Fruit fly (Drosophila melanogaster) whole organism, wandering third instar larva: ENCODE results near the gene dysc.

Experiments used
- Abd-B ChIP-seq: fragments of >200 bp; optimal IDR thresholded peaks from 2 replicates; lab custom pipeline; 2017; ENCODE audit warnings: missing biosample characterization, missing genetic modification characterization
- CG9705 ChIP-seq: fragments of 200-800 bp; sonication (Bioruptor generic); optimal IDR thresholded peaks from 2 replicates; lab custom pipeline; 2018; ENCODE audit warnings: missing biosample characterization, mild to moderate bottlenecking, missing genetic modification characterization
- CrebA ChIP-seq: fragments of 200-800 bp; sonication (Bioruptor generic); optimal IDR thresholded peaks from 2 replicates; lab custom pipeline; 2016; ENCODE audit warnings: missing biosample characterization, mild to moderate bottlenecking, missing genetic modification characterization, borderline replicate concordance
- Dfd ChIP-seq: fragments of >200 bp; optimal IDR thresholded peaks from 2 replicates; lab custom pipeline; 2017; ENCODE audit warnings: missing biosample characterization, missing genetic modification characterization
- Dif ChIP-seq: fragments of 200-275, 200-300 bp; sonication (Bioruptor generic); optimal IDR thresholded peaks from 2 replicates; lab custom pipeline; 2018; ENCODE audit warnings: missing biosample characterization, missing genetic modification characterization; ENCODE audit not compliant: partially characterized antibody
- GATAd ChIP-seq: sonication (Bioruptor generic); optimal IDR thresholded peaks from 2 replicates; lab custom pipeline; 2016; ENCODE audit warnings: missing biosample characterization, missing genetic modification characterization
- HLH106 ChIP-seq: fragments of 200-800 bp; optimal IDR thresholded peaks from 3 replicates; lab custom pipeline; 2019; ENCODE audit warnings: missing biosample characterization, mild to moderate bottlenecking, missing genetic modification characterization, moderate library complexity
- Hnf4 ChIP-seq: fragments of 200-800 bp; sonication (Bioruptor generic); optimal IDR thresholded peaks from 2 replicates; lab custom pipeline; 2016; ENCODE audit warnings: missing biosample characterization, mild to moderate bottlenecking, missing genetic modification characterization
- Hr78 ChIP-seq: fragments of >200 bp; optimal IDR thresholded peaks from 2 replicates; lab custom pipeline; 2017; ENCODE audit warnings: missing biosample characterization, missing genetic modification characterization
- Hr83 ChIP-seq: fragments of 200-300 bp; sonication (Bioruptor generic); optimal IDR thresholded peaks from 2 replicates; lab custom pipeline; 2016; ENCODE audit warnings: missing biosample characterization, mild to moderate bottlenecking, missing genetic modification characterization, moderate library complexity; ENCODE audit not compliant: poor library complexity, severe bottlenecking
- Jra ChIP-seq: sonication (Bioruptor generic); optimal IDR thresholded peaks from 2 replicates; lab custom pipeline; 2016; ENCODE audit warnings: missing biosample characterization, missing genetic modification characterization
- Mio ChIP-seq: sonication (Bioruptor generic); optimal IDR thresholded peaks from 2 replicates; lab custom pipeline; 2016; ENCODE audit warnings: missing biosample characterization, missing genetic modification characterization
- Myc ChIP-seq: fragments of >200 bp; optimal IDR thresholded peaks from 2 replicates; lab custom pipeline; 2017
- N ChIP-seq: fragments of >200 bp; optimal IDR thresholded peaks from 2 replicates; lab custom pipeline; 2018; ENCODE audit warnings: missing biosample characterization, missing external identifiers, missing genetic modification characterization
- OdsH ChIP-seq: fragments of 200-800 bp; sonication (Bioruptor generic); optimal IDR thresholded peaks from 2 replicates; lab custom pipeline; 2016; ENCODE audit warnings: missing biosample characterization, mild to moderate bottlenecking, missing genetic modification characterization
- Rel ChIP-seq, 2 experiments: fragments of 200-800 bp; sonication (Bioruptor generic) in 1 of 2; optimal IDR thresholded peaks; 2 replicates in 1 of 2; 3 replicates in 1 of 2; lab custom pipeline; 2016 to 2019; ENCODE audit warnings: mild to moderate bottlenecking in 2 of 2, missing biosample characterization in 2 of 2, missing genetic modification characterization in 2 of 2, moderate library complexity in 1 of 2
- Sp1 ChIP-seq: fragments of 200-800 bp; sonication (Bioruptor generic); optimal IDR thresholded peaks from 3 replicates; lab custom pipeline; 2019; ENCODE audit warnings: missing biosample characterization, mild to moderate bottlenecking, missing genetic modification characterization, moderate library complexity
- Vsx2 ChIP-seq: fragments of 200-300, 225-300 bp; sonication (Bioruptor generic); optimal IDR thresholded peaks from 2 replicates; lab custom pipeline; 2018; ENCODE audit warnings: missing biosample characterization, missing genetic modification characterization; ENCODE audit not compliant: partially characterized antibody
- br ChIP-seq: fragments of 200-800 bp; sonication (Bioruptor generic); optimal IDR thresholded peaks from 2 replicates; lab custom pipeline; 2016; ENCODE audit warnings: missing biosample characterization, missing genetic modification characterization
- brk ChIP-seq: fragments of 200-800 bp; sonication (Bioruptor generic); optimal IDR thresholded peaks from 2 replicates; lab custom pipeline; 2016; ENCODE audit warnings: missing biosample characterization, mild to moderate bottlenecking, missing genetic modification characterization
- dl ChIP-seq, 2 experiments: fragments of 175-275, 200-275 bp in 1 of 2; fragments of 200-275 bp in 1 of 2; sonication (Bioruptor generic); optimal IDR thresholded peaks; lab custom pipeline; 2018; ENCODE audit warnings: mild to moderate bottlenecking in 2 of 2, missing biosample characterization in 2 of 2, missing genetic modification characterization in 2 of 2, moderate library complexity in 2 of 2; ENCODE audit not compliant: partially characterized antibody in 2 of 2, insufficient read depth in 1 of 2
- dmrt93B ChIP-seq: fragments of 200-800 bp; sonication (Bioruptor generic); optimal IDR thresholded peaks from 2 replicates; lab custom pipeline; 2018; ENCODE audit warnings: missing biosample characterization, mild to moderate bottlenecking, missing genetic modification characterization
- dsf ChIP-seq: sonication (Bioruptor generic); optimal IDR thresholded peaks from 2 replicates; lab custom pipeline; 2016; ENCODE audit warnings: missing biosample characterization, missing genetic modification characterization, borderline replicate concordance
- ey ChIP-seq: fragments of 200-800 bp; sonication (Bioruptor generic); optimal IDR thresholded peaks from 2 replicates; lab custom pipeline; 2016; ENCODE audit warnings: missing biosample characterization, missing genetic modification characterization
- foxo ChIP-seq, 2 experiments: fragments of 200-800 bp; sonication (Bioruptor generic); optimal IDR thresholded peaks; 2 replicates in 1 of 2; 3 replicates in 1 of 2; lab custom pipeline; 2016 to 2017; ENCODE audit warnings: missing biosample characterization in 2 of 2, missing genetic modification characterization in 2 of 2
- fru ChIP-seq: fragments of 200-800 bp; sonication (Bioruptor generic); optimal IDR thresholded peaks from 3 replicates; lab custom pipeline; 2016; ENCODE audit warnings: missing biosample characterization, mild to moderate bottlenecking, missing genetic modification characterization
- h ChIP-seq: fragments of 200-800 bp; sonication (Bioruptor generic); optimal IDR thresholded peaks from 3 replicates; lab custom pipeline; 2016; ENCODE audit warnings: missing biosample characterization, mild to moderate bottlenecking, missing genetic modification characterization
- jim ChIP-seq: fragments of 175-275, 200-325 bp; sonication (Bioruptor generic); optimal IDR thresholded peaks from 2 replicates; lab custom pipeline; 2016; ENCODE audit warnings: missing biosample characterization, mild to moderate bottlenecking, missing genetic modification characterization
- lola ChIP-seq: fragments of >200 bp; optimal IDR thresholded peaks from 2 replicates; lab custom pipeline; 2017; ENCODE audit warnings: missing biosample characterization, missing genetic modification characterization
- pan ChIP-seq: fragments of >200 bp; optimal IDR thresholded peaks from 2 replicates; lab custom pipeline; 2017
- psq ChIP-seq: fragments of 200-800 bp; sonication (Bioruptor generic); optimal IDR thresholded peaks from 3 replicates; lab custom pipeline; 2017; ENCODE audit warnings: missing biosample characterization, mild to moderate bottlenecking, missing genetic modification characterization, moderate library complexity
- rgr ChIP-seq: fragments of 200-800 bp; sonication (Bioruptor generic); optimal IDR thresholded peaks from 3 replicates; lab custom pipeline; 2016; ENCODE audit warnings: missing biosample characterization, mild to moderate bottlenecking, missing genetic modification characterization
- sage ChIP-seq: fragments of 200-800 bp; sonication (Bioruptor generic); optimal IDR thresholded peaks from 2 replicates; lab custom pipeline; 2016; ENCODE audit warnings: missing biosample characterization, mild to moderate bottlenecking, missing genetic modification characterization
- sv ChIP-seq: fragments of 200-800 bp; sonication (Bioruptor generic); optimal IDR thresholded peaks from 3 replicates; lab custom pipeline; 2016; ENCODE audit warnings: missing biosample characterization, missing genetic modification characterization
- tai ChIP-seq: sonication (Bioruptor generic); optimal IDR thresholded peaks from 2 replicates; lab custom pipeline; 2016; ENCODE audit warnings: missing biosample characterization, missing genetic modification characterization
- woc ChIP-seq: sonication (Bioruptor generic); optimal IDR thresholded peaks from 2 replicates; lab custom pipeline; 2016; ENCODE audit warnings: missing biosample characterization, mild to moderate bottlenecking, missing genetic modification characterization

Gene dysc

DNA sequence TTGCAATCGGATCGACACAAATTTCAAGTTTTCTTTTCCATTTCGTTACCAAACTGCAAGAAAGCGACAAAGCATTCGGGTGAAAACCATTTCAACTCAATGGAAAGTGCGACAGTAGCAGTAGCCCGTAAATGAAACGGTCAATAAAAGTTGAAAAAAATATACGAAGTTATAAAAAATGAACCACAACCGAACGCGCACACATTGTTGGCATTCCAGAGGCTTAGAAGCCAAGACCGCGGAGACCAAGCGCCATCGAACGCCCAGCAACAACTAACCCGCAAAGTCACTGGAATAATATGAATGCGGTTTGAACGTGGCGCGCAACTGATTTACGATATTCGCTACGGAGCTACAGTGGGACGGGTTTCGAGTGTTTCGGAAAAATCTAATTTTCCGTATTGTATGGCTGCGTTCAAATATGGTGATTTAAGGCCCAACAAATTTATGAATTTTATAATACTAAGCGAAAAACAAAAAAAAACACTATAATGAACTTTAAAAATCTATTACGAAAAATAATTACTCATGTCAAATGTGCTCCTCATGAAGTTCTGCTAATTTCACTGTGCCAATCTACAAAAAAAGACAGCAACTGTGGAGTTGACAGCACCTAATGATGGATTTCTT is 19.1 kb upstream of the dysc start:
- TF ChIP-seq psq (peak; percentile 26), Hnf4 (GFP tag; lab: Kevin White, UChicago) (no peak), Vsx2 (GFP tag; lab: Kevin White, UChicago) (no peak), GATAd (no peak), Dfd (GFP tag; lab: Kevin White, UChicago) (no peak), OdsH (GFP tag; lab: Kevin White, UChicago) (peak; percentile 15), CrebA (GFP tag; lab: Kevin White, UChicago) (no peak), Abd-B (GFP tag; lab: Kevin White, UChicago) (no peak), lola (GFP tag; lab: Kevin White, UChicago) (no peak), pan (lab: Kevin White, UChicago) (no peak), dsf (GFP tag; lab: Kevin White, UChicago) (no peak), Jra (GFP tag; lab: Kevin White, UChicago) (no peak), Myc (lab: Kevin White, UChicago) (no peak), fru (GFP tag; lab: Kevin White, UChicago) (peak; percentile 48), dl (GFP tag; optimal IDR thresholded peaks at IDR 0.05; lab: Kevin White, UChicago; ENCODE audit: insufficient read depth in 1 of 2, partially characterized antibody in 2 of 2) (no peak), ey (GFP tag; lab: Kevin White, UChicago) (peak; percentile 44), N (GFP tag; lab: Kevin White, UChicago) (no peak), br (GFP tag; lab: Kevin White, UChicago) (peak; percentile 51), Sp1 (GFP tag; lab: Kevin White, UChicago) (peak; percentile 9), HLH106 (tag; lab: Kevin White, UChicago) (peak; percentile 17), h (peak; percentile 32), dmrt93B (no peak), woc (GFP tag; lab: Kevin White, UChicago) (peak; percentile 61), sage (GFP tag; lab: Kevin White, UChicago) (peak; percentile 19), Mio (GFP tag; lab: Kevin White, UChicago) (peak; percentile 2), Hr83 (GFP tag; lab: Kevin White, UChicago) (no peak), tai (GFP tag; lab: Kevin White, UChicago) (no peak), foxo (GFP tag; optimal IDR thresholded peaks at IDR 0.05; lab: Kevin White, UChicago) (peak in 1 of 2 experiments; percentile 53), rgr (GFP tag; lab: Kevin White, UChicago) (peak; percentile 44), sv (peak; percentile 43)

dm6 chr3L:13920632-13920981 is 17.6 kb upstream of the dysc start:
- TF ChIP-seq dl (GFP tag; optimal IDR thresholded peaks at IDR 0.05; lab: Kevin White, UChicago; ENCODE audit: insufficient read depth in 1 of 2, partially characterized antibody in 2 of 2) (peak in 1 of 2 experiments; percentile 3), jim (GFP tag; lab: Kevin White, UChicago) (no peak), OdsH (GFP tag; lab: Kevin White, UChicago) (no peak), Dif (GFP tag; lab: Kevin White, UChicago) (peak; percentile 29), Vsx2 (GFP tag; lab: Kevin White, UChicago) (peak; percentile 64)
- TF ChIP-seq, all 38 proteins: peak for 3

DNA sequence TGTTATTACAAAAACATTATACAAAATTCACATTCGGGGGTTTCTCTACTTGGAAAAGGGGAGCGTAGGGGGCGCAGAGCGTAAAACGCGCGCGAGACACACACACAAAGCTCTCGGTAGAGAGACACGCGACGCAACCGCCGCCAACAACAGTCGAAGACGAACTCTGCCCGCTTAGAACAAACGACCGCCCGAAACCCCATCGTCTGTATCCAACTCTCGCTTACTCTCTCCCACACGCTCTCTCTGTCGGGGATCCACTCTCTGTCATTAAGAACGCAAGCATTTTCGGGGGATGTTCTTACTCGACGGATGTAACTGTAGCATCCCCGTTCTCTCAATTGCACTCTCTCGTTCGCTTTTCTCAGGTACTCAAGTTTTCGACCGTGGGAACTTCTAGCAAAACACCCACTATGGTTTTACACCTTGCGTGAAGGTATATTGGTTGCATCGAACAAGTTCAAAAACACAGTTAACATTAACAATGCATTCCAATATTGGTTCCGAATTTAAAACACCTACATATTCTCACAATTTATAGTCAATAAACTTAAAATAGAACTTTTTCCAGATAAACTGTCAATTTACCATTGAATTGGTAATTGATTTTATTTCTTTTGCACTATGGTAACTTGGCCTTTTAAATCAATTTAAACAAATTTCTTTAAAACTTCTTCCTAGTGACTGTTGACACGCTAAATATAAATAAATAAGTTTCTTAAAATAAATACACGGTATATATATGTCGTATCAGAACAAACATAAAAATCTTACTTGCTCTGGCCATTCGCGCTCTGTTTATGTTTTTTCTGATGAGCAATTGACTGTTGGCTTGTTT is 17.0 kb upstream of the dysc start:
- TF ChIP-seq Jra (GFP tag; lab: Kevin White, UChicago) (no peak), foxo (GFP tag; optimal IDR thresholded peaks at IDR 0.05; lab: Kevin White, UChicago) (peak in 1 of 2 experiments; percentile 77), tai (GFP tag; lab: Kevin White, UChicago) (peak; percentile 39), sv (peak; percentile 87), Dif (GFP tag; lab: Kevin White, UChicago) (peak; percentile 92), brk (GFP tag; lab: Kevin White, UChicago) (no peak), fru (GFP tag; lab: Kevin White, UChicago) (peak; percentile 82), Hr83 (GFP tag; lab: Kevin White, UChicago) (no peak), Hnf4 (GFP tag; lab: Kevin White, UChicago) (peak; percentile 22), HLH106 (tag; lab: Kevin White, UChicago) (peak; percentile 70), CrebA (GFP tag; lab: Kevin White, UChicago) (no peak), dl (GFP tag; optimal IDR thresholded peaks at IDR 0.05; lab: Kevin White, UChicago; ENCODE audit: insufficient read depth in 1 of 2, partially characterized antibody in 2 of 2) (peak; percentile 84 to 93), Sp1 (GFP tag; lab: Kevin White, UChicago) (peak; percentile 59), rgr (GFP tag; lab: Kevin White, UChicago) (peak; percentile 64), OdsH (GFP tag; lab: Kevin White, UChicago) (peak; percentile 71), dmrt93B (peak; percentile 67), Myc (lab: Kevin White, UChicago) (no peak), dsf (GFP tag; lab: Kevin White, UChicago) (no peak), h (peak; percentile 69), br (GFP tag; lab: Kevin White, UChicago) (peak; percentile 63), Hr78 (GFP tag; lab: Kevin White, UChicago) (no peak), psq (peak; percentile 50), Rel (GFP tag; optimal IDR thresholded peaks at IDR 0.05; lab: Kevin White, UChicago) (no peak), Rel (tag; optimal IDR thresholded peaks at IDR 0.05; lab: Kevin White, UChicago) (peak; percentile 97), Mio (GFP tag; lab: Kevin White, UChicago) (no peak), sage (GFP tag; lab: Kevin White, UChicago) (no peak), ey (GFP tag; lab: Kevin White, UChicago) (peak; percentile 73), pan (lab: Kevin White, UChicago) (peak; percentile 69), woc (GFP tag; lab: Kevin White, UChicago) (peak; percentile 76), Vsx2 (GFP tag; lab: Kevin White, UChicago) (peak; percentile 16), CG9705 (GFP tag; lab: Kevin White, UChicago) (no peak), jim (GFP tag; lab: Kevin White, UChicago) (no peak)
